Fruit fly (Drosophila melanogaster): ENCODE data around the gene CG6693.

dm6 chr3R:11222587-11222986, 1.1 kb upstream of the CG6693 start:
- TF ChIP-seq Sox102F (GFP tag; optimal IDR thresholded peaks at IDR 0.05) (no peak), Ets21C (GFP tag; optimal IDR thresholded peaks at IDR 0.05) (no peak), CG4318 (GFP tag; optimal IDR thresholded peaks at IDR 0.05) (no peak), spab (GFP tag; optimal IDR thresholded peaks at IDR 0.05) (no peak), salr (GFP tag; optimal IDR thresholded peaks at IDR 0.05) (no peak), achi (GFP tag; optimal IDR thresholded peaks at IDR 0.05) (no peak), CG16779 (tag; optimal IDR thresholded peaks at IDR 0.05) (no peak), CG8319 (GFP tag; optimal IDR thresholded peaks at IDR 0.05) (no peak), CG6276 (GFP tag; optimal IDR thresholded peaks at IDR 0.05) (no peak), fd59A (GFP tag; optimal IDR thresholded peaks at IDR 0.05) (no peak), CG31627 (GFP tag; optimal IDR thresholded peaks at IDR 0.05) (no peak), Hr39 (GFP tag; optimal IDR thresholded peaks at IDR 0.05) (no peak)
